Fruit fly (Drosophila melanogaster) whole organism, embryonic: ENCODE measurements around the gene CG31805.
A peak's percentile ranks its signal among the peaks of the same experiment; 100 is the strongest.

ENCODE experiments used
- Atf-2 ChIP-seq: fragments of 200-800 bp; sonication (Bioruptor generic); optimal IDR thresholded peaks from 2 replicates; lab custom pipeline; 2016; ENCODE audit warnings: missing biosample characterization, missing genetic modification characterization
- BtbVII ChIP-seq: fragments of 200-800 bp; sonication (Bioruptor generic); optimal IDR thresholded peaks from 3 replicates; lab custom pipeline; 2017; ENCODE audit warnings: missing biosample characterization, mild to moderate bottlenecking, missing genetic modification characterization
- CG10979 ChIP-seq: fragments of 200-800 bp; sonication (Bioruptor generic); optimal IDR thresholded peaks from 2 replicates; lab custom pipeline; 2018; ENCODE audit warnings: missing biosample characterization, mild to moderate bottlenecking, missing genetic modification characterization, moderate library complexity
- CG11560 ChIP-seq: fragments of 200-800 bp; sonication (Bioruptor generic); IDR thresholded peaks from 3 replicates; pipeline ENCODE4 v1.3.6; 2022; ENCODE audit warnings: missing biosample characterization, missing genetic modification characterization
- CG12104 ChIP-seq: fragments of 200-800 bp; sonication (Bioruptor generic); optimal IDR thresholded peaks from 3 replicates; lab custom pipeline; 2016; ENCODE audit warnings: missing biosample characterization, missing genetic modification characterization
- CG14710 ChIP-seq: fragments of 200-800 bp; sonication (Bioruptor generic); optimal IDR thresholded peaks from 3 replicates; lab custom pipeline; 2019; ENCODE audit warnings: missing biosample characterization, mild to moderate bottlenecking, missing genetic modification characterization, moderate library complexity
- CG15696 ChIP-seq: fragments of 200-800 bp; sonication (Bioruptor generic); optimal IDR thresholded peaks from 2 replicates; lab custom pipeline; 2019; ENCODE audit warnings: missing biosample characterization, mild to moderate bottlenecking, missing genetic modification characterization, moderate library complexity
- CG16779 ChIP-seq: fragments of 200-800 bp; sonication (Bioruptor generic); IDR thresholded peaks from 2 replicates; pipeline ENCODE4 v1.3.6; 2022; ENCODE audit warnings: missing biosample characterization, missing genetic modification characterization
- CG16813 ChIP-seq: fragments of 200-800 bp; sonication (Bioruptor generic); IDR thresholded peaks from 3 replicates; pipeline ENCODE4 v1.3.6; 2022; ENCODE audit warnings: missing biosample characterization, missing genetic modification characterization; ENCODE audit not compliant: partially characterized antibody
- CG17359 ChIP-seq: fragments of 200-800 bp; sonication (Bioruptor generic); optimal IDR thresholded peaks from 3 replicates; lab custom pipeline; 2018; ENCODE audit warnings: missing biosample characterization, mild to moderate bottlenecking, missing genetic modification characterization, moderate library complexity
- CG4617 ChIP-seq: fragments of 200-800 bp; sonication (Bioruptor generic); optimal IDR thresholded peaks from 3 replicates; lab custom pipeline; 2016; ENCODE audit warnings: missing biosample characterization, missing genetic modification characterization, borderline replicate concordance
- CG4707 ChIP-seq: fragments of 200-800 bp; sonication (Bioruptor generic); optimal IDR thresholded peaks from 2 replicates; lab custom pipeline; 2018; ENCODE audit warnings: missing biosample characterization, mild to moderate bottlenecking, missing genetic modification characterization, moderate library complexity
- CG7372 ChIP-seq: fragments of 200-800 bp; sonication (Bioruptor generic); IDR thresholded peaks from 2 replicates; pipeline ENCODE4 v1.3.6; 2022; ENCODE audit warnings: missing biosample characterization, missing genetic modification characterization
- CG7963 ChIP-seq: fragments of 200-800 bp; sonication (Bioruptor generic); IDR thresholded peaks from 3 replicates; pipeline ENCODE4 v1.3.6; 2022; ENCODE audit warnings: missing biosample characterization, missing genetic modification characterization; ENCODE audit not compliant: partially characterized antibody
- CG9817 ChIP-seq: fragments of 200-800 bp; sonication (Bioruptor generic); optimal IDR thresholded peaks from 2 replicates; lab custom pipeline; 2018; ENCODE audit warnings: missing biosample characterization, mild to moderate bottlenecking, missing genetic modification characterization, moderate library complexity
- CG9932 ChIP-seq: fragments of 200-800 bp; sonication (Bioruptor generic); IDR thresholded peaks from 2 replicates; pipeline ENCODE4 v1.3.6; 2022; ENCODE audit warnings: missing biosample characterization, missing genetic modification characterization
- CHES-1-like ChIP-seq: fragments of 200-800 bp; sonication (Bioruptor generic); optimal IDR thresholded peaks from 2 replicates; lab custom pipeline; 2016; ENCODE audit warnings: missing biosample characterization, missing genetic modification characterization
- CTCF ChIP-seq: fragments of 200-800 bp; sonication (Bioruptor generic); optimal IDR thresholded peaks from 2 replicates; lab custom pipeline; 2017; ENCODE audit warnings: missing biosample characterization, mild to moderate bottlenecking, missing genetic modification characterization, moderate library complexity
- CrebB ChIP-seq: fragments of 200-800 bp; sonication (Bioruptor generic); optimal IDR thresholded peaks from 3 replicates; lab custom pipeline; 2018; ENCODE audit warnings: missing biosample characterization, mild to moderate bottlenecking, missing genetic modification characterization
- Dp ChIP-seq: fragments of 200-800 bp; sonication (Bioruptor generic); optimal IDR thresholded peaks from 2 replicates; lab custom pipeline; 2018; ENCODE audit warnings: missing biosample characterization, mild to moderate bottlenecking, missing genetic modification characterization, moderate library complexity
- Eip74EF ChIP-seq, 2 experiments: fragments of 200-800 bp in 1 of 2; fragments of >200 bp in 1 of 2; sonication (Bioruptor generic) in 1 of 2; optimal IDR thresholded peaks; 2 replicates each; lab custom pipeline; 2017 to 2019; ENCODE audit warnings: missing biosample characterization in 2 of 2, missing genetic modification characterization in 2 of 2, mild to moderate bottlenecking in 1 of 2, moderate library complexity in 1 of 2
- Ets97D ChIP-seq: fragments of 200-800 bp; sonication (Bioruptor generic); optimal IDR thresholded peaks from 3 replicates; lab custom pipeline; 2016; ENCODE audit warnings: missing biosample characterization, missing genetic modification characterization
- Gug ChIP-seq: fragments of 200-800 bp; sonication (Bioruptor generic); IDR thresholded peaks from 4 replicates; pipeline ENCODE4 v1.3.6; 2022; ENCODE audit warnings: missing biosample characterization, missing genetic modification characterization
- HmgZ ChIP-seq: fragments of 200-800 bp; sonication (Bioruptor generic); optimal IDR thresholded peaks from 2 replicates; lab custom pipeline; 2018; ENCODE audit warnings: missing biosample characterization, mild to moderate bottlenecking, missing genetic modification characterization
- Kr ChIP-seq: fragments of 200-800 bp; sonication (Bioruptor generic); optimal IDR thresholded peaks from 2 replicates; lab custom pipeline; 2017; ENCODE audit warnings: missing biosample characterization, mild to moderate bottlenecking, missing genetic modification characterization
- Nf-YB ChIP-seq: fragments of 200-800 bp; sonication (Bioruptor generic); optimal IDR thresholded peaks from 3 replicates; lab custom pipeline; 2019; ENCODE audit warnings: missing biosample characterization, mild to moderate bottlenecking, missing genetic modification characterization, moderate library complexity
- Sin3A ChIP-seq: fragments of >200 bp; optimal IDR thresholded peaks from 2 replicates; lab custom pipeline; 2018
- Sry-δ ChIP-seq: fragments of 200-800 bp; sonication (Bioruptor generic); optimal IDR thresholded peaks from 2 replicates; lab custom pipeline; 2016; ENCODE audit warnings: missing biosample characterization, missing genetic modification characterization
- Stat92E ChIP-seq, 3 experiments: fragments of >200 bp in 2 of 3; fragments of 200-800 bp in 1 of 3; sonication (Bioruptor generic) in 1 of 3; optimal IDR thresholded peaks; 2 replicates each; lab custom pipeline; 2017 to 2019; ENCODE audit warnings: missing biosample characterization in 3 of 3, missing genetic modification characterization in 3 of 3, mild to moderate bottlenecking in 1 of 3, moderate library complexity in 1 of 3
- Taf1 ChIP-seq: fragments of 200-800 bp; sonication (Bioruptor generic); IDR thresholded peaks from 2 replicates; pipeline ENCODE4 v1.3.6; 2022; ENCODE audit warnings: missing biosample characterization, missing genetic modification characterization
- Vsx1 ChIP-seq: fragments of 200-800 bp; sonication (Bioruptor generic); optimal IDR thresholded peaks from 2 replicates; lab custom pipeline; 2017; ENCODE audit warnings: missing biosample characterization, mild to moderate bottlenecking, missing genetic modification characterization, missing genetic modification reagents
- amos ChIP-seq: fragments of 200-800 bp; sonication (Bioruptor generic); IDR thresholded peaks from 2 replicates; pipeline ENCODE4 v1.3.6; 2022; ENCODE audit warnings: missing biosample characterization, missing genetic modification characterization; ENCODE audit not compliant: partially characterized antibody
- ato ChIP-seq: fragments of 200-800 bp; sonication (Bioruptor generic); IDR thresholded peaks from 2 replicates; pipeline ENCODE4 v1.3.6; 2022; ENCODE audit warnings: missing biosample characterization, missing genetic modification characterization; ENCODE audit not compliant: partially characterized antibody
- bbx ChIP-seq: fragments of 200-800 bp; sonication (Bioruptor generic); IDR thresholded peaks from 2 replicates; pipeline ENCODE4 v1.3.6; 2022; ENCODE audit warnings: missing biosample characterization, missing genetic modification characterization; ENCODE audit not compliant: partially characterized antibody
- br ChIP-seq: fragments of >200 bp; optimal IDR thresholded peaks from 2 replicates; lab custom pipeline; 2017
- cwo ChIP-seq: fragments of 200-800 bp; sonication (Bioruptor generic); optimal IDR thresholded peaks from 3 replicates; lab custom pipeline; 2017; ENCODE audit warnings: missing biosample characterization, missing genetic modification characterization, mild to moderate bottlenecking, moderate library complexity, missing genetic modification reagents
- dati ChIP-seq: fragments of 200-800 bp; sonication (Bioruptor generic); IDR thresholded peaks from 2 replicates; pipeline ENCODE4 v1.3.6; 2022; ENCODE audit warnings: missing biosample characterization, missing genetic modification characterization
- dimm ChIP-seq: fragments of 200-800 bp; sonication (Bioruptor generic); IDR thresholded peaks from 2 replicates; pipeline ENCODE4 v1.3.6; 2022; ENCODE audit warnings: missing biosample characterization, missing genetic modification characterization
- dm ChIP-seq: fragments of 200-800 bp; sonication (Bioruptor generic); optimal IDR thresholded peaks from 3 replicates; lab custom pipeline; 2016; ENCODE audit warnings: missing biosample characterization, missing genetic modification characterization
- emc ChIP-seq: fragments of 200-800 bp; sonication (Bioruptor generic); optimal IDR thresholded peaks from 2 replicates; lab custom pipeline; 2016; ENCODE audit warnings: missing biosample characterization, missing genetic modification characterization
- exex ChIP-seq: fragments of 200-800 bp; sonication (Bioruptor generic); optimal IDR thresholded peaks from 4 replicates; lab custom pipeline; 2018; ENCODE audit warnings: missing biosample characterization, mild to moderate bottlenecking, missing genetic modification characterization, moderate library complexity
- fd102C ChIP-seq: fragments of 200-800 bp; sonication (Bioruptor generic); optimal IDR thresholded peaks from 2 replicates; lab custom pipeline; 2018; ENCODE audit warnings: missing biosample characterization, mild to moderate bottlenecking, missing genetic modification characterization, moderate library complexity
- fd3F ChIP-seq: fragments of 200-800 bp; sonication (Bioruptor generic); optimal IDR thresholded peaks from 2 replicates; lab custom pipeline; 2018; ENCODE audit warnings: missing biosample characterization, mild to moderate bottlenecking, missing genetic modification characterization, moderate library complexity
- grn ChIP-seq: fragments of 200-800 bp; sonication (Bioruptor generic); optimal IDR thresholded peaks from 3 replicates; lab custom pipeline; 2017; ENCODE audit warnings: missing biosample characterization, missing genetic modification characterization
- hb ChIP-seq: fragments of 200-800 bp; sonication (Bioruptor generic); IDR thresholded peaks from 3 replicates; pipeline ENCODE4 v1.3.6; 2022; ENCODE audit warnings: missing biosample characterization, missing genetic modification characterization; ENCODE audit not compliant: partially characterized antibody
- ind ChIP-seq: fragments of 200-800 bp; sonication (Bioruptor generic); optimal IDR thresholded peaks from 3 replicates; lab custom pipeline; 2016; ENCODE audit warnings: missing biosample characterization, missing genetic modification characterization
- inv ChIP-seq: fragments of 200-800 bp; sonication (Bioruptor generic); IDR thresholded peaks from 2 replicates; pipeline ENCODE4 v1.3.6; 2022; ENCODE audit warnings: missing biosample characterization, missing genetic modification characterization; ENCODE audit not compliant: partially characterized antibody
- nerfin-1 ChIP-seq: fragments of 200-800 bp; sonication (Bioruptor generic); optimal IDR thresholded peaks from 3 replicates; lab custom pipeline; 2019; ENCODE audit warnings: missing biosample characterization, mild to moderate bottlenecking, missing genetic modification characterization, moderate library complexity
- org-1 ChIP-seq: fragments of 200-800 bp; sonication (Bioruptor generic); optimal IDR thresholded peaks from 2 replicates; lab custom pipeline; 2017; ENCODE audit warnings: missing biosample characterization, missing genetic modification characterization
- sens ChIP-seq: fragments of 200-800 bp; sonication (Bioruptor generic); peaks from one replicate; lab custom pipeline; 2016; ENCODE audit warnings: missing biosample characterization, missing genetic modification characterization
- zen ChIP-seq: fragments of 200-800 bp; sonication (Bioruptor generic); optimal IDR thresholded peaks from 3 replicates; lab custom pipeline; 2018; ENCODE audit warnings: missing biosample characterization, mild to moderate bottlenecking, missing genetic modification characterization, moderate library complexity

Gene CG31805

DNA sequence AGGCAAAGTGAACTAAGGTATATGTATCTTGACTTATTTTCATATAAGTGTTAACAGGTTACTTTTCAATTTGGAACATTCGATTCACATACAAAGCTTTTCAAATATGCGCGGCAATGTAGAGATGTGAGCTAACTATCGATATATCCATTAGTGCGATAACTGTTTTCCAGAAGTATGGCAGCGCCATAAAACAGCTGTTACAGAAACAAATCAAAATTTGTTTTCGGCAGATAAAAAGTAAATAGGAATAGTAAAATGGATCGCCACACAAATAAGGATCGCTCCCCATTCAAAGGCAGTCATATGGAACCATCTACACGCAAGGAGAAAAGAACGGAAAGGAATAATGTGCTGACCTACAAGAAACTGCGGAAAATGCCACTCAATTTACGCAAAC lies 21.0 kb downstream of the CG31805 start, which contains the start of the genes CG32832, CG31743 and CG34313:
TSS of gene CG32832 (minus strand) at position 3 of the 400 bp plus-strand sequence.
TSS of gene CG31743 (plus strand) at position 230 of the 400 bp plus-strand sequence.
TSS of gene CG34313 (plus strand) at position 230 of the 400 bp plus-strand sequence.
- TF ChIP-seq inv (GFP tag; lab: Robert Waterston, UW), result peak; percentile 58
- TF ChIP-seq hb, result peak; percentile 65; the same call in 1 of the 3 replicates
- TF ChIP-seq CTCF (GFP tag; lab: Kevin White, UChicago), result peak; percentile 13
- TF ChIP-seq bbx (GFP tag; lab: Robert Waterston, UW), result peak; percentile 80
- TF ChIP-seq Eip74EF (GFP tag; optimal IDR thresholded peaks at IDR 0.05; lab: Kevin White, UChicago), result no peak
- no peak for TF ChIP-seq CG17359 (tag; lab: Kevin White, UChicago)
- no peak for TF ChIP-seq CHES-1-like
- TF ChIP-seq CG14710 (tag; lab: Kevin White, UChicago), result no peak
- TF ChIP-seq CG4707 (GFP tag; lab: Kevin White, UChicago), result no peak
- TF ChIP-seq ind (GFP tag; lab: Kevin White, UChicago), result no peak
- peak; percentile 74 for TF ChIP-seq CG16813 (GFP tag; lab: Robert Waterston, UW)
- no peak for TF ChIP-seq Taf1 (GFP tag; lab: Robert Waterston, UW)
- TF ChIP-seq CG9817 (tag; lab: Kevin White, UChicago), result no peak
- peak; percentile 97 for TF ChIP-seq Dp (GFP tag; lab: Kevin White, UChicago)
- no peak for TF ChIP-seq fd102C (GFP tag; lab: Kevin White, UChicago)
- TF ChIP-seq ato (GFP tag; lab: Robert Waterston, UW), result 0 out of 2 replicates have a peak, but pooled peaks have one; percentile 25
- no peak for TF ChIP-seq dm (GFP tag; lab: Kevin White, UChicago)
- no peak for TF ChIP-seq dimm
- TF ChIP-seq cwo, result no peak
- TF ChIP-seq sens (GFP tag; lab: Kevin White, UChicago), result peak; percentile 72
- no peak for TF ChIP-seq CG7963 (GFP tag; lab: Robert Waterston, UW)
- TF ChIP-seq org-1 (GFP tag; lab: Kevin White, UChicago), result no peak
- no peak for TF ChIP-seq CG7372 (GFP tag; lab: Robert Waterston, UW)
- TF ChIP-seq grn (GFP tag; lab: Kevin White, UChicago), result no peak
- peak; percentile 95 for TF ChIP-seq Sry-δ (GFP tag; lab: Kevin White, UChicago)
- TF ChIP-seq CG4617 (GFP tag; lab: Kevin White, UChicago), result peak; percentile 65
- TF ChIP-seq br (lab: Kevin White, UChicago), result no peak
- no peak for TF ChIP-seq CG16779 (GFP tag; lab: Robert Waterston, UW)
- no peak for TF ChIP-seq nerfin-1
- peak; percentile 9 for TF ChIP-seq zen (tag; lab: Kevin White, UChicago)
- TF ChIP-seq HmgZ (tag; lab: Kevin White, UChicago), result peak; percentile 66
- TF ChIP-seq Atf-2 (GFP tag; lab: Kevin White, UChicago), result no peak
- no peak for TF ChIP-seq BtbVII (GFP tag; lab: Kevin White, UChicago)
- TF ChIP-seq CG10979 (tag; lab: Kevin White, UChicago), result no peak
- peak; percentile 52 for TF ChIP-seq Ets97D
- TF ChIP-seq Vsx1 (GFP tag; lab: Kevin White, UChicago), result no peak
- no peak for TF ChIP-seq fd3F (GFP tag; lab: Kevin White, UChicago)
- TF ChIP-seq Kr (GFP tag; lab: Kevin White, UChicago), result no peak
- TF ChIP-seq CrebB (tag; lab: Kevin White, UChicago), result no peak
- TF ChIP-seq exex, result peak; percentile 20
- peak in 1 of 3 experiments; percentile 35 for TF ChIP-seq Stat92E (GFP tag; optimal IDR thresholded peaks at IDR 0.05; lab: Kevin White, UChicago)
- TF ChIP-seq CG9932 (GFP tag; lab: Robert Waterston, UW), result no peak
- no peak for TF ChIP-seq dati
- TF ChIP-seq Sin3A (lab: Kevin White, UChicago), result peak; percentile 9
- no peak for TF ChIP-seq CG15696 (tag; lab: Kevin White, UChicago)
- TF ChIP-seq emc (GFP tag; lab: Kevin White, UChicago), result no peak
- TF ChIP-seq amos, result peak; percentile 78; the same call in 1 of the 2 replicates
- no peak for TF ChIP-seq CG12104
- no peak for TF ChIP-seq Nf-YB
- no peak for TF ChIP-seq CG11560
- TF ChIP-seq Gug, result no peak
